Worm (Caenorhabditis elegans) whole organism, L4 larva: ENCODE data around the gene srh-217.
A peak's percentile ranks its signal among the peaks of the same experiment; 100 is the strongest.

ENCODE experiments used
- D1046.2 ChIP-seq: fragments of 200-800 bp; sonication (Bioruptor generic); IDR thresholded peaks from 2 replicates; pipeline ENCODE4 v1.3.6; 2022; ENCODE audit warnings: missing genetic modification characterization, missing compliant biosample characterization
- F10B5.3 ChIP-seq: sonication (generic microtip); optimal IDR thresholded peaks from 2 replicates; lab custom pipeline; 2016; ENCODE audit warnings: mild to moderate bottlenecking, missing genetic modification characterization, missing compliant biosample characterization
- F37D6.2 ChIP-seq: sonication (generic microtip); optimal IDR thresholded peaks from 2 replicates; lab custom pipeline; 2016; ENCODE audit warnings: mild to moderate bottlenecking, missing genetic modification characterization, missing compliant biosample characterization
- Y105C5A.15 ChIP-seq: fragments of 200-800 bp; sonication (Bioruptor generic); IDR thresholded peaks from 2 replicates; pipeline ENCODE4 v1.3.6; 2022; ENCODE audit warnings: missing genetic modification characterization, missing compliant biosample characterization
- ZK337.2 ChIP-seq: fragments of 200-800 bp; sonication (Bioruptor generic); IDR thresholded peaks from 2 replicates; pipeline ENCODE4 v1.3.6; 2022; ENCODE audit warnings: missing genetic modification reagents, missing genetic modification characterization, missing compliant biosample characterization
- ZK546.5 ChIP-seq, 2 experiments: sonication (generic microtip); optimal IDR thresholded peaks; 2 replicates each; lab custom pipeline; 2017; ENCODE audit warnings: missing biosample characterization in 2 of 2, missing genetic modification characterization in 2 of 2
- aha-1 ChIP-seq: fragments of 150-350 bp; peaks from one replicate; lab custom pipeline; 2014; ENCODE audit warnings: missing biosample characterization, missing genetic modification characterization
- ceh-28 ChIP-seq: fragments of 150-350 bp; optimal IDR thresholded peaks from 2 replicates; lab custom pipeline; 2014; ENCODE audit warnings: missing biosample characterization, missing genetic modification reagents, missing genetic modification characterization
- ceh-62 ChIP-seq: sonication (generic microtip); optimal IDR thresholded peaks from 2 replicates; lab custom pipeline; 2017; ENCODE audit warnings: missing biosample characterization, missing genetic modification characterization
- ces-1 ChIP-seq: fragments of 150-350 bp; sonication (generic microtip); optimal IDR thresholded peaks from 4 replicates; lab custom pipeline; 2014; ENCODE audit warnings: missing biosample characterization, missing genetic modification reagents, missing genetic modification characterization
- ctbp-1 ChIP-seq: fragments of 200-800 bp; sonication (Bioruptor generic); IDR thresholded peaks from 2 replicates; pipeline ENCODE4 v1.3.6; 2022; ENCODE audit warnings: missing genetic modification reagents, missing genetic modification characterization, missing compliant biosample characterization
- daf-12 ChIP-seq: fragments of 150-350 bp; optimal IDR thresholded peaks from 2 replicates; lab custom pipeline; 2014; ENCODE audit warnings: missing biosample characterization, missing genetic modification reagents, missing genetic modification characterization
- daf-16 ChIP-seq, 3 experiments: sonication (generic microtip); optimal IDR thresholded peaks; 2 replicates each; lab custom pipeline; 2016 to 2017; ENCODE audit warnings: missing genetic modification characterization in 3 of 3, missing genetic modification reagents in 3 of 3, mild to moderate bottlenecking in 2 of 3, missing compliant biosample characterization in 2 of 3, missing biosample characterization in 1 of 3, moderate library complexity in 1 of 3
- daf-19 ChIP-seq: fragments of 200-800 bp; sonication (Bioruptor generic); conservative IDR thresholded peaks from 2 replicates; pipeline ENCODE4 v1.3.6; 2022; ENCODE audit warnings: missing genetic modification characterization, missing compliant biosample characterization
- gei-8 ChIP-seq: fragments of 200-800 bp; sonication (Bioruptor generic); optimal IDR thresholded peaks from 2 replicates; lab custom pipeline; 2018; ENCODE audit warnings: mild to moderate bottlenecking, missing genetic modification characterization, missing compliant biosample characterization
- hlh-30 ChIP-seq: sonication (generic microtip); optimal IDR thresholded peaks from 2 replicates; lab custom pipeline; 2017; ENCODE audit warnings: antibody characterized with exemption, mild to moderate bottlenecking, missing genetic modification characterization, missing compliant biosample characterization; ENCODE audit not compliant: insufficient read depth
- jun-1 ChIP-seq: fragments of 150-350 bp; optimal IDR thresholded peaks from 2 replicates; lab custom pipeline; 2014; ENCODE audit warnings: missing biosample characterization, missing genetic modification reagents, missing genetic modification characterization
- lin-15B ChIP-seq: fragments of 150-350 bp; sonication (generic microtip); optimal IDR thresholded peaks from 3 replicates; lab custom pipeline; 2014; ENCODE audit warnings: missing biosample characterization, missing genetic modification characterization
- lsy-2 ChIP-seq, 2 experiments: fragments of 150-350 bp in 1 of 2; sonication (generic microtip) in 1 of 2; optimal IDR thresholded peaks; 2 replicates each; lab custom pipeline; 2014 to 2017; ENCODE audit warnings: missing biosample characterization in 2 of 2, missing genetic modification characterization in 2 of 2
- madf-5 ChIP-seq, 2 experiments: fragments of 200-800 bp; sonication (Bioruptor generic); IDR thresholded peaks; 2 replicates each; pipeline ENCODE4 v1.3.6; 2022; ENCODE audit warnings: missing compliant biosample characterization in 2 of 2, missing genetic modification characterization in 2 of 2
- mes-2 ChIP-seq: sonication (generic microtip); optimal IDR thresholded peaks from 2 replicates; lab custom pipeline; 2016; ENCODE audit warnings: missing genotype, mild to moderate bottlenecking, missing genetic modification characterization, missing compliant biosample characterization; ENCODE audit not compliant: poor library complexity, severe bottlenecking
- mxl-2 ChIP-seq: fragments of 200-800 bp; sonication (Bioruptor generic); conservative IDR thresholded peaks from 2 replicates; pipeline ENCODE4 v1.3.6; 2022; ENCODE audit warnings: missing genetic modification reagents, missing genetic modification characterization, missing compliant biosample characterization
- nhr-102 ChIP-seq: sonication (generic microtip); optimal IDR thresholded peaks from 2 replicates; lab custom pipeline; 2016; ENCODE audit warnings: mild to moderate bottlenecking, missing genetic modification characterization, moderate library complexity, missing compliant biosample characterization
- nhr-111 ChIP-seq: fragments of 200-800 bp; sonication (Bioruptor generic); optimal IDR thresholded peaks from 2 replicates; lab custom pipeline; 2018; ENCODE audit warnings: mild to moderate bottlenecking, missing genetic modification characterization, missing compliant biosample characterization
- nhr-28 ChIP-seq: fragments of 150-350 bp; optimal IDR thresholded peaks from 2 replicates; lab custom pipeline; 2014; ENCODE audit warnings: missing biosample characterization, missing genetic modification characterization
- nhr-41 ChIP-seq: fragments of 200-800 bp; sonication (Bioruptor generic); IDR thresholded peaks from 2 replicates; pipeline ENCODE4 v1.3.6; 2022; ENCODE audit warnings: missing genetic modification reagents, missing genetic modification characterization, missing compliant biosample characterization
- nhr-48 ChIP-seq: sonication (generic microtip); optimal IDR thresholded peaks from 2 replicates; lab custom pipeline; 2016; ENCODE audit warnings: mild to moderate bottlenecking, missing genetic modification characterization, missing compliant biosample characterization
- nhr-6 ChIP-seq: fragments of 150-350 bp; optimal IDR thresholded peaks from 2 replicates; lab custom pipeline; 2014; ENCODE audit warnings: missing biosample characterization, missing genetic modification characterization
- nhr-76 ChIP-seq: fragments of 150-350 bp; optimal IDR thresholded peaks from 2 replicates; lab custom pipeline; 2014; ENCODE audit warnings: missing biosample characterization, missing genetic modification characterization
- php-3 ChIP-seq: fragments of 200-800 bp; sonication (Bioruptor generic); IDR thresholded peaks from 2 replicates; pipeline ENCODE4 v1.3.6; 2022; ENCODE audit warnings: missing genetic modification reagents, missing genetic modification characterization, missing compliant biosample characterization
- pqm-1 ChIP-seq: sonication (generic microtip); optimal IDR thresholded peaks from 2 replicates; lab custom pipeline; 2017; ENCODE audit warnings: missing biosample characterization, missing genetic modification characterization
- rbr-2 ChIP-seq: sonication (generic microtip); optimal IDR thresholded peaks from 2 replicates; lab custom pipeline; 2016; ENCODE audit warnings: missing genotype, missing genetic modification characterization, missing compliant biosample characterization
- skn-1 ChIP-seq: fragments of 150-350 bp; optimal IDR thresholded peaks from 2 replicates; lab custom pipeline; 2014; ENCODE audit warnings: missing biosample characterization, missing genetic modification characterization
- snpc-4 ChIP-seq: fragments of 150-350 bp; optimal IDR thresholded peaks from 2 replicates; lab custom pipeline; 2014; ENCODE audit warnings: missing biosample characterization, missing genetic modification characterization
- unc-130 ChIP-seq: sonication (generic microtip); optimal IDR thresholded peaks from 2 replicates; lab custom pipeline; 2016; ENCODE audit warnings: missing genetic modification reagents, missing genetic modification characterization, missing compliant biosample characterization
- unc-62 ChIP-seq, 3 experiments: fragments of 150-350 bp in 1 of 3; sonication (generic microtip); optimal IDR thresholded peaks in 2 of 3; peaks in 1 of 3; 1 replicate in 1 of 3; 2 replicates in 2 of 3; lab custom pipeline; 2014 to 2017; ENCODE audit warnings: missing biosample characterization in 3 of 3, missing genetic modification characterization in 3 of 3, missing genetic modification reagents in 3 of 3, missing genotype in 1 of 3

The srh-217 gene

ce11 chrV:20223725-20224124 lies 28.4 kb upstream of the srh-217 start:
- no peak for TF ChIP-seq nhr-48 (tag; lab: Kevin White, UChicago)
- no peak for TF ChIP-seq daf-19 (GFP tag; lab: Robert Waterston, UW)
- no peak for TF ChIP-seq ZK546.5 (tag; optimal IDR thresholded peaks at IDR 0.05; lab: Kevin White, UChicago)

DNA sequence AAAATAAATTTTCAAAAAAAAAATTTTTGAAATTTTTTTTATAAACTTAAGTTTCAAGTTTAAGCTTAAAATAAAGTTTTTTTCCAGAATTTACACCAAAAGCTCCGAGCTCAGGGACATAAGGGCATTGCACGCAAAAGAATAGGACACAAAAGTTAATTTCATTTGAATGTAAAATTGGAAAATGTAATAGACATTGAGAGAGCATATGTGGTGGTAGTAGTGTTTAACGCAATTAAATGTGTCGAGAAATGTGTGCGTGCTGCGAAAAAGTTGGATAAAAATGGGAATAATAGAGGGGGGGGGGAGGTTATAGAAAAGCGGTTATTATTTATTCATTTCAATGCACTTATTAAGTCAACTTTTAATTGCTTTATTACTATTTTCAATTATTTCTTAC lies 25.3 kb upstream of the srh-217 start:
- no peak for TF ChIP-seq ces-1 (GFP tag; lab: Kevin White, UChicago)
- no peak for TF ChIP-seq nhr-76 (tag; lab: Kevin White, UChicago)
- no peak for TF ChIP-seq rbr-2 (tag; lab: Kevin White, UChicago)
- TF ChIP-seq lin-15B (tag; lab: Kevin White, UChicago), result no peak
- no peak for TF ChIP-seq nhr-102 (tag; lab: Kevin White, UChicago)
- no peak for TF ChIP-seq F37D6.2 (tag; lab: Kevin White, UChicago)
- TF ChIP-seq snpc-4 (tag; lab: Kevin White, UChicago), result no peak
- no peak for TF ChIP-seq pqm-1
- no peak for TF ChIP-seq mxl-2
- no peak for TF ChIP-seq madf-5 (GFP tag; IDR thresholded peaks at IDR 0.05; lab: Robert Waterston, UW)

- TF ChIP-seq nhr-111 (GFP tag; lab: Kevin White, UChicago), result no peak
- TF ChIP-seq ceh-62 (tag; lab: Kevin White, UChicago), result no peak
- no peak for TF ChIP-seq nhr-48 (tag; lab: Kevin White, UChicago)
- no peak for TF ChIP-seq php-3 (GFP tag; lab: Robert Waterston, UW)
- TF ChIP-seq nhr-6 (tag; lab: Kevin White, UChicago), result no peak
- TF ChIP-seq unc-130 (GFP tag; lab: Kevin White, UChicago), result no peak
- no peak for TF ChIP-seq pqm-1
- TF ChIP-seq Y105C5A.15 (GFP tag; lab: Robert Waterston, UW), result no peak
- no peak for TF ChIP-seq ZK337.2
- no peak for TF ChIP-seq ceh-28 (tag; lab: Kevin White, UChicago)
- TF ChIP-seq F10B5.3, result no peak
- TF ChIP-seq gei-8 (GFP tag; lab: Kevin White, UChicago), result no peak
- no peak for TF ChIP-seq nhr-41 (GFP tag; lab: Robert Waterston, UW)
- no peak for TF ChIP-seq D1046.2 (GFP tag; lab: Robert Waterston, UW)
- no peak for TF ChIP-seq hlh-30
- no peak for TF ChIP-seq nhr-28 (tag; lab: Kevin White, UChicago)
- no peak for TF ChIP-seq skn-1
- no peak for TF ChIP-seq unc-62 (GFP tag; optimal IDR thresholded peaks at IDR 0.05 in 1 of 2; lab: Kevin White, UChicago)
- no peak for TF ChIP-seq unc-62 (tag; optimal IDR thresholded peaks at IDR 0.05; lab: Kevin White, UChicago)
Measured at ce11 chrV:20215197-20215596, 19.8 kb upstream of the srh-217 start, which contains the start of gene Y113G7B.11. Gene Y113G7B.11, minus strand, starts transcription at chrV:20215297.

DNA sequence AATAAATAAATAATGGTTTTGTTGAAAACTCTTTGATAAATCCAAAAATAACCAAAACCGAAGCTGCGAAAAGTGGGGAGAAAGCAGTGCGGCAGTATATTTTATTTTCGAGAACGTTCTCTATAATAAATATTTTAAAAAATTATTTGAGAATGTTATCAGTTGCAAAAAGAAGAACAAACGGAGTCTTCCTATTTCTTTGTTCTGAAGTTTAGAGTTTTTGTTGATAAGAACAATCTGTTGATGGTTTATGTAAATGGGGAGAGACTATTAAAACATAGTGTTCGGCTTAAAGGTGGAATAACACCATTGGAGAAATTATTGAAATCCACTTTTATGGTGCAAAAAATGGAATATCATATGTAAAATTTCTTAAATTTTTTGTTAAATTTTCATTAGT lies 17.7 kb upstream of the srh-217 start:
- TF ChIP-seq mes-2, result no peak
- no peak for TF ChIP-seq daf-12
- no peak for TF ChIP-seq lsy-2 (tag; optimal IDR thresholded peaks at IDR 0.05; lab: Kevin White, UChicago)
- TF ChIP-seq daf-16 (GFP tag; optimal IDR thresholded peaks at IDR 0.05; lab: Kevin White, UChicago), result no peak
- peak; percentile 79 for TF ChIP-seq daf-16 (tag; optimal IDR thresholded peaks at IDR 0.05; lab: Kevin White, UChicago)
- TF ChIP-seq jun-1 (tag; lab: Kevin White, UChicago), result no peak
- no peak for TF ChIP-seq ctbp-1 (GFP tag; lab: Robert Waterston, UW)

ce11 chrV:20212584-20212983 lies 17.2 kb upstream of the srh-217 start, which contains the start of gene Y113G7B.12:
Gene Y113G7B.12, minus strand, starts transcription at chrV:20212684.
- TF ChIP-seq aha-1, result peak; percentile 44
- TF ChIP-seq rbr-2 (tag; lab: Kevin White, UChicago), result no peak
